Worm (Caenorhabditis elegans) whole organism, early embryonic: ENCODE measurements around the gene ZK418.5.

Experiments used
- F13C5.2 ChIP-seq: sonication (generic microtip); optimal IDR thresholded peaks from 2 replicates; lab custom pipeline; 2017; ENCODE audit warnings: mild to moderate bottlenecking, missing genetic modification characterization, inconsistent platforms, missing compliant biosample characterization
- aly-1 ChIP-seq: sonication (generic microtip); optimal IDR thresholded peaks from 2 replicates; lab custom pipeline; 2016; ENCODE audit warnings: missing genetic modification characterization, missing compliant biosample characterization
- ama-1 ChIP-seq: fragments of 150-350 bp; optimal IDR thresholded peaks from 2 replicates; lab custom pipeline; 2014
- ceh-13 ChIP-seq: fragments of 200-800 bp; sonication (Bioruptor generic); optimal IDR thresholded peaks from 2 replicates; lab custom pipeline; 2018; ENCODE audit warnings: mild to moderate bottlenecking, missing genetic modification characterization, missing compliant biosample characterization
- ceh-36 ChIP-seq: sonication (generic microtip); optimal IDR thresholded peaks from 2 replicates; lab custom pipeline; 2016; ENCODE audit warnings: missing genetic modification characterization, inconsistent platforms, missing compliant biosample characterization
- ets-7 ChIP-seq: sonication (generic microtip); optimal IDR thresholded peaks from 2 replicates; lab custom pipeline; 2016; ENCODE audit warnings: missing genotype, missing genetic modification characterization, missing compliant biosample characterization
- flt-1 ChIP-seq: fragments of 200-800 bp; sonication (Bioruptor generic); IDR thresholded peaks from 2 replicates; pipeline ENCODE4 v1.3.6; 2022; ENCODE audit warnings: missing genetic modification characterization, missing compliant biosample characterization
- hnd-1 ChIP-seq: sonication (generic microtip); optimal IDR thresholded peaks from 2 replicates; lab custom pipeline; 2016; ENCODE audit warnings: missing genetic modification characterization, missing compliant biosample characterization
- pes-1 ChIP-seq: fragments of 200-800 bp; sonication (Bioruptor generic); IDR thresholded peaks from 2 replicates; pipeline ENCODE4 v1.3.6; 2022; ENCODE audit warnings: missing genetic modification reagents, missing genetic modification characterization, missing compliant biosample characterization
- scrt-1 ChIP-seq: fragments of 200-800 bp; sonication (Bioruptor generic); IDR thresholded peaks from 2 replicates; pipeline ENCODE4 v1.3.6; 2022; ENCODE audit warnings: missing genetic modification characterization, missing compliant biosample characterization
- tbx-11 ChIP-seq: fragments of 200-800 bp; sonication (Bioruptor generic); IDR thresholded peaks from 2 replicates; pipeline ENCODE4 v1.3.6; 2022; ENCODE audit warnings: missing genetic modification characterization, missing compliant biosample characterization
- tbx-37 ChIP-seq: fragments of 200-800 bp; sonication (Bioruptor generic); conservative IDR thresholded peaks from 2 replicates; pipeline ENCODE4 v1.3.6; 2022; ENCODE audit warnings: missing genetic modification reagents, missing genetic modification characterization, missing compliant biosample characterization
- tra-4 ChIP-seq: sonication (generic microtip); optimal IDR thresholded peaks from 2 replicates; lab custom pipeline; 2017; ENCODE audit warnings: missing genetic modification characterization, missing compliant biosample characterization

ce11 chrIII:7029105-7029504 lies 44.5 kb downstream of the ZK418.5 start, which contains the start of gene cyk-1:
- TF ChIP-seq pes-1 (GFP tag; lab: Robert Waterston, UW) (no peak), hnd-1 (no peak), ama-1 (lab: Kevin White, UChicago) (no peak), flt-1 (no peak), ceh-36 (tag; lab: Kevin White, UChicago) (no peak), ets-7 (no peak), scrt-1 (GFP tag; lab: Robert Waterston, UW) (no peak), tbx-11 (GFP tag; lab: Robert Waterston, UW) (no peak), F13C5.2 (tag; lab: Kevin White, UChicago) (no peak), ceh-13 (GFP tag; lab: Kevin White, UChicago) (no peak), tra-4 (tag; lab: Kevin White, UChicago) (no peak), tbx-37 (GFP tag; lab: Robert Waterston, UW) (no peak), aly-1 (no peak)
